Worm (Caenorhabditis elegans): ENCODE data around the gene T23F11.2.

The T23F11.2 gene

DNA sequence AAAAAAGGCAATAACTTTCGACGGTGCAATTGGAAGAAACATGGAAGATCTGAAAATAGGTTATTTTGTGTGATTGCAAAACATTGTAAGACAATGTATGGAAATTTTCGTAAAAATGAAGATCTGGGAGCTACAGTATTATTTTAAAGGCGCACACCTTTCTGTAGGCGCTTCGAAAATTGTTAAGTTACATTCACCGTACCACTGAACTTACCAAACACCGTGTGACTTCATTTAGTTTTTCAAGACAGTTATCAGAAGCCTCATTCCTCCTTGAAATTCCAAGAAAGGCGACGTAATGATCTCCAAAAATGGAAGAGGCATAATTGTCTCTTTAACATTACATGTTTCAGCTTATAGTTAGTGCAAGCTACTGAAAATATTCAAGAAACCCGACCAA lies 1.4 kb downstream of the T23F11.2 start:
- TF ChIP-seq nhr-6 (tag; optimal IDR thresholded peaks at IDR 0.05) = no peak
- TF ChIP-seq mbf-1 (tag; optimal IDR thresholded peaks at IDR 0.05) = no peak
- no peak for TF ChIP-seq sma-3 (GFP tag; optimal IDR thresholded peaks at IDR 0.05)
- peak; percentile 17 for TF ChIP-seq ztf-4 (tag; optimal IDR thresholded peaks at IDR 0.05)
- TF ChIP-seq C34F6.9 (tag; optimal IDR thresholded peaks at IDR 0.05) = no peak

DNA sequence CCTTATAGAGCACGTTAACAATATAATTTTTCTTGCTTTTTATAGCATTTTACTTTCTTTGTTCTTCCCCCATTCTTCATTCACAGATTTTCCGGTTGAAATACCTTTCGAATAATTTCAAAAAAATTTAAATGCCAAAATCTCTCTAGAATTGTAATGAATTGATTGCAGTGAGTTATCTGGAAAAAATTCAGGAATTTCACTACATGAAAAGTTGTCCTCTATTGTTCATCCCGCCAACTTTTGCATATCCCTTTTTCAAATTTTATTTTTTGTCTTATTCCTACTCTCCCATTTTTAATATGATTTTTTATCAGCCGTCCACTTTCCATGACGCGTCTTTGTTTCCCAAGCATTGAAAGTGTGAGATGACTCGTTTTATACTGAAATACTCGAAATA lies 1.9 kb downstream of the T23F11.2 start:
- TF ChIP-seq elt-3 (tag; optimal IDR thresholded peaks at IDR 0.05) (no peak), sma-3 (GFP tag; optimal IDR thresholded peaks at IDR 0.05) (no peak), mab-5 (tag; optimal IDR thresholded peaks at IDR 0.05) (no peak), sem-4 (tag; optimal IDR thresholded peaks at IDR 0.05) (no peak), gmeb-1 (tag; optimal IDR thresholded peaks at IDR 0.05) (no peak), Y55F3AM.14 (GFP tag; optimal IDR thresholded peaks at IDR 0.05) (no peak), C34F6.9 (tag; optimal IDR thresholded peaks at IDR 0.05) (no peak), unc-39 (tag; optimal IDR thresholded peaks at IDR 0.05) (no peak), unc-62 (GFP tag; optimal IDR thresholded peaks at IDR 0.05) (no peak), ceh-82 (tag; optimal IDR thresholded peaks at IDR 0.05) (no peak), elt-1 (tag; optimal IDR thresholded peaks at IDR 0.05) (no peak), lsy-2 (tag; optimal IDR thresholded peaks at IDR 0.05) (no peak)

DNA sequence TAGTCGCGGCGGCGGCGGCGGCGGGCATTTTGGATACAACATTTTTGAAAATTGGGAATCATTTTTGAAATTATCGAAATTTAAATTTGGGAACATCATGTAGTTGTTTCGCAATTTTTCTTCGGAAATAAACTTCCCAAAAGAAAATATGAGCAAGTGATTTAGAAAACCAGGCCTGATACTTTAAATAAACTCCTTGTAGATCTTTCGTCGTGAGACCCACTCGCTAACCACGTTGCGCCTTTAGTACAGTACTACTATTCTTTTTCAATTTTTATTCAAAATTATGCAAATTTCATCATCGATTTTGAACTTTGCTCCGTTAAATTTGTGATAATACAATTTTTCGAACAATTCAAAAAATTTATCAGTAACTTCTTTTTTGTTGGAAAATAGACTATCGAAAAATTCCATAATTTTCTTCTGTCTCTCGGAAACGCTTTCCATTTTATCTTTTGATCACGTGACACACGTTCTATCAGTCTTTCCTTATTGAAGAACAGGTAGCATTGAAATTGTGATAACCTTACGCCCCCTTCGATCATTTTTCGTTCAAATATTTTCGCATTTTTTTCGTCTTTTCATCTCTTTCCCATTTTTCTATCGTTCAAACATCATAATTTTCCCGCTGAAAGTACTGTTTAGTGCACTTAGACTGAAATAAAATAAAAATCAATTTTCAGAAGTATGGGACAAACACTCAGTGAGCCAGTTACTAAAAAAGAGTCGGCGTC lies 5.3 kb downstream of the T23F11.2 start, which contains the start of gene ppm-2:
TSS of gene ppm-2 (plus strand) at position 684 of the 734 bp plus-strand sequence.
- peak; percentile 36 for TF ChIP-seq ama-1 (optimal IDR thresholded peaks at IDR 0.05)
- peak; percentile 64 for TF ChIP-seq sma-9 (GFP tag; optimal IDR thresholded peaks at IDR 0.05)
- TF ChIP-seq sma-9 (tag; optimal IDR thresholded peaks at IDR 0.05) = no peak
- TF ChIP-seq nhr-11 (tag; optimal IDR thresholded peaks at IDR 0.05) = no peak
- peak; percentile 7 for TF ChIP-seq ztf-4 (tag; optimal IDR thresholded peaks at IDR 0.05)
- TF ChIP-seq skn-1 (tag; optimal IDR thresholded peaks at IDR 0.05) = no peak
- no peak for TF ChIP-seq mdl-1 (tag; optimal IDR thresholded peaks at IDR 0.05)
- peak; percentile 35 for TF ChIP-seq fos-1 (tag; optimal IDR thresholded peaks at IDR 0.05)
- TF ChIP-seq gmeb-1 (tag; optimal IDR thresholded peaks at IDR 0.05) = peak; percentile 52
- TF ChIP-seq crh-2 (tag; optimal IDR thresholded peaks at IDR 0.05) = no peak
- no peak for TF ChIP-seq ceh-82 (tag; optimal IDR thresholded peaks at IDR 0.05)
- TF ChIP-seq sma-3 (GFP tag; optimal IDR thresholded peaks at IDR 0.05) = peak; percentile 0

DNA sequence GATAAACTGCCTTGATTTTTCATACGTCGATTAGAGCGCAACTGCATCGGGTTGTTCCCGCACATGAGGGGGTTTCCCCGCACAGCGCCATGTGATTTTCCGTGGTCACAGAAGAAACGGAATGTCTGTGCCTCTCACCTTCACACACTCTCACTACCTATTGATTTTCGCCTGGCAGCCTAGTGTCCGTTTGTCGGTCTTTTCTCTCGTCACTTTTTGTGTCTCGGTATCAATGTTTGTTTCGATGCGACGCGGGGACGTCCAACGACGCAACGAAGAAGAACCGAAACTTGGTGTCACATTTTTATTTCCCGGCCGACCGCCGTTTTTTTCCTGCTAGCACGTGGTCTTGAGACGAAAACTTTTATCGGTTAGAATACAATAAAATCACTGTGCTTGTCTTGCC lies 5.9 kb downstream of the T23F11.2 start:
- peak; percentile 91 for TF ChIP-seq Y55F3AM.14 (GFP tag; optimal IDR thresholded peaks at IDR 0.05)
- TF ChIP-seq lin-11 (tag; optimal IDR thresholded peaks at IDR 0.05) = peak; percentile 94
- peak; percentile 13 for TF ChIP-seq nhr-12 (tag; optimal IDR thresholded peaks at IDR 0.05)
- peak; percentile 39 for TF ChIP-seq ceh-82 (tag; optimal IDR thresholded peaks at IDR 0.05)
- TF ChIP-seq lsy-2 (tag; optimal IDR thresholded peaks at IDR 0.05) = peak; percentile 41 to 93
- TF ChIP-seq sem-4 (tag; optimal IDR thresholded peaks at IDR 0.05) = peak; percentile 95
- TF ChIP-seq elt-1 (tag; optimal IDR thresholded peaks at IDR 0.05) = no peak
- TF ChIP-seq R02D3.7 (tag; optimal IDR thresholded peaks at IDR 0.05) = no peak
- peak; percentile 98 for TF ChIP-seq F13H6.1 (tag; optimal IDR thresholded peaks at IDR 0.05)
- no peak for TF ChIP-seq ama-1 (optimal IDR thresholded peaks at IDR 0.05)
- no peak for TF ChIP-seq aly-2 (tag; optimal IDR thresholded peaks at IDR 0.05)
- TF ChIP-seq C34F6.9 (tag; optimal IDR thresholded peaks at IDR 0.05) = peak; percentile 99
- TF ChIP-seq nhr-21 (tag; optimal IDR thresholded peaks at IDR 0.05) = peak; percentile 98
- peak; percentile 55 for TF ChIP-seq snpc-4 (tag; optimal IDR thresholded peaks at IDR 0.05)
- TF ChIP-seq egl-27 (tag; optimal IDR thresholded peaks at IDR 0.05) = peak; percentile 94
- no peak for TF ChIP-seq unc-62 (GFP tag; optimal IDR thresholded peaks at IDR 0.05)
- TF ChIP-seq fos-1 (tag; optimal IDR thresholded peaks at IDR 0.05) = peak; percentile 98
- TF ChIP-seq unc-55 (GFP tag; optimal IDR thresholded peaks at IDR 0.05) = peak; percentile 89
- TF ChIP-seq gmeb-1 (tag; optimal IDR thresholded peaks at IDR 0.05) = peak; percentile 81
- peak; percentile 92 for TF ChIP-seq crh-2 (tag; optimal IDR thresholded peaks at IDR 0.05)
- TF ChIP-seq blmp-1 (tag; optimal IDR thresholded peaks at IDR 0.05; ENCODE audit: insufficient read depth) = peak; percentile 89
- TF ChIP-seq lin-39 (tag; optimal IDR thresholded peaks at IDR 0.05) = no peak
- TF ChIP-seq skn-1 (tag; optimal IDR thresholded peaks at IDR 0.05) = peak; percentile 65
- peak; percentile 97 for TF ChIP-seq sma-3 (GFP tag; optimal IDR thresholded peaks at IDR 0.05)
- peak; percentile 97 for TF ChIP-seq nhr-129 (tag; optimal IDR thresholded peaks at IDR 0.05)
- peak; percentile 54 for TF ChIP-seq ztf-4 (tag; optimal IDR thresholded peaks at IDR 0.05)
- TF ChIP-seq nhr-11 (tag; optimal IDR thresholded peaks at IDR 0.05) = no peak
- TF ChIP-seq ztf-11 (tag; optimal IDR thresholded peaks at IDR 0.05) = no peak
- TF ChIP-seq nhr-23 (tag; optimal IDR thresholded peaks at IDR 0.05) = no peak
- no peak for TF ChIP-seq peb-1 (tag; optimal IDR thresholded peaks at IDR 0.05)
- TF ChIP-seq nhr-6 (tag; optimal IDR thresholded peaks at IDR 0.05) = peak; percentile 88
- no peak for TF ChIP-seq mbf-1 (tag; optimal IDR thresholded peaks at IDR 0.05)
- no peak for TF ChIP-seq unc-39 (tag; optimal IDR thresholded peaks at IDR 0.05)
- no peak for TF ChIP-seq nhr-77 (tag; optimal IDR thresholded peaks at IDR 0.05)
- peak; percentile 99 for TF ChIP-seq mdl-1 (tag; optimal IDR thresholded peaks at IDR 0.05)
- peak; percentile 99 for TF ChIP-seq sma-9 (GFP tag; optimal IDR thresholded peaks at IDR 0.05)
- TF ChIP-seq sma-9 (tag; optimal IDR thresholded peaks at IDR 0.05) = peak; percentile 87
- peak; percentile 86 for TF ChIP-seq zag-1 (tag; optimal IDR thresholded peaks at IDR 0.05)
- TF ChIP-seq elt-3 (tag; optimal IDR thresholded peaks at IDR 0.05) = no peak
- no peak for TF ChIP-seq ZK546.5 (tag; optimal IDR thresholded peaks at IDR 0.05)
- peak; percentile 81 for TF ChIP-seq lin-13 (GFP tag; optimal IDR thresholded peaks at IDR 0.05)
- peak; percentile 7 for TF ChIP-seq nhr-10 (tag; optimal IDR thresholded peaks at IDR 0.05)

Data from whole organism, L2 larva.